Worm (Caenorhabditis elegans): Measurements from ENCODE around the gene rps-11.

Gene rps-11

DNA sequence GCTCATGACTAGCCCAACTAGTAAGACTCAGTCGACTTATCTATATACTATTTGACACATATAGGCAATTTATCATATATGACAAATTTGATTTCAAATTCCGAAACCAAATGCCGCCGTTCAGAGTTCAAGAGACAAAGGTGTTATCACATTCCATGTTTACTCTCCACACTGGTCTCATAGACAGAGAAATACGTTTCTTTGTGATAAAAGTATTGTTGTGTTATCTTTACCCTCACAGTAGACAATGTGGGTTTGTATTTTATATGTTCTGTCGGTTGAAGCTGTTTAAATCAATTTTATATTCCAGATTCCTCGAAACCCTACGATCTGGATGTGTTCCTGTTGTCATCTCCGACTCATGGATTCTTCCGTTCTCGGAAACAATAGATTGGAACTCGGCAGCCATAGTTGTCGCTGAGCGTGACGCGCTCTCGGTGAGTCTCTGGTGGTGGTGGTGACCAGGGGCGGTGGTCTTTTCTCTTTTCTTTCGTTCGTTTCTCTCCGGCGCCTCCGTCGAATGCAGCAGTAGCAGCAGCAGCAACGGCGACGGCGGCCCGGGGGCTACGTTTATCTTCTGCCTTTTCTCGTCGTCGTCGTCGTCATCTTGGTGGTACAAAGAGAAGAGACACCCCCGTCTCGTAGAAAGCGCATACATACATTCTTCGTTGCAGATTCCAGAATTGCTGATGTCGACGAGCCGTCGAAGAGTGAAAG lies 19.8 kb upstream of the rps-11 start:
- no peak for TF ChIP-seq cebp-1 (GFP tag; IDR thresholded peaks at IDR 0.05)
- no peak for TF ChIP-seq cebp-1 (tag; optimal IDR thresholded peaks at IDR 0.05)
- no peak for TF ChIP-seq efl-1 (GFP tag; optimal IDR thresholded peaks at IDR 0.05)
- no peak for TF ChIP-seq hlh-12 (tag; optimal IDR thresholded peaks at IDR 0.05)
- peak; percentile 84 for TF ChIP-seq zfh-2 (GFP tag; conservative IDR thresholded peaks at IDR 0.05)
- no peak for TF ChIP-seq ztf-22 (GFP tag; optimal IDR thresholded peaks at IDR 0.05)
- TF ChIP-seq K12H6.12 (tag; optimal IDR thresholded peaks at IDR 0.05): no peak
- no peak for TF ChIP-seq ceh-58 (GFP tag; IDR thresholded peaks at IDR 0.05)
- TF ChIP-seq T07F8.4 (tag; optimal IDR thresholded peaks at IDR 0.05): no peak
- TF ChIP-seq athp-1 (tag; optimal IDR thresholded peaks at IDR 0.05): no peak
- no peak for TF ChIP-seq F37B4.10 (GFP tag; IDR thresholded peaks at IDR 0.05)
- no peak for TF ChIP-seq akir-1 (GFP tag; optimal IDR thresholded peaks at IDR 0.05)
- TF ChIP-seq sdz-38 (tag; optimal IDR thresholded peaks at IDR 0.05): no peak
- TF ChIP-seq let-526 (GFP tag; IDR thresholded peaks at IDR 0.05): no peak
- TF ChIP-seq nhr-80 (tag; optimal IDR thresholded peaks at IDR 0.05): peak; percentile 6
- TF ChIP-seq mes-4 (tag; optimal IDR thresholded peaks at IDR 0.05): no peak
- TF ChIP-seq hlh-26 (GFP tag; conservative IDR thresholded peaks at IDR 0.05): no peak
- TF ChIP-seq egrh-3 (GFP tag; IDR thresholded peaks at IDR 0.05): peak; percentile 49; the same call in 1 of the 2 replicates
- no peak for TF ChIP-seq hsf-1 (GFP tag; IDR thresholded peaks at IDR 0.05)
- no peak for TF ChIP-seq ceh-40 (GFP tag; IDR thresholded peaks at IDR 0.05)
- no peak for TF ChIP-seq chd-7 (tag; optimal IDR thresholded peaks at IDR 0.05)
- no peak for TF ChIP-seq hmg-20 (GFP tag; IDR thresholded peaks at IDR 0.05)
- no peak for TF ChIP-seq pbrm-1 (GFP tag; IDR thresholded peaks at IDR 0.05)

DNA sequence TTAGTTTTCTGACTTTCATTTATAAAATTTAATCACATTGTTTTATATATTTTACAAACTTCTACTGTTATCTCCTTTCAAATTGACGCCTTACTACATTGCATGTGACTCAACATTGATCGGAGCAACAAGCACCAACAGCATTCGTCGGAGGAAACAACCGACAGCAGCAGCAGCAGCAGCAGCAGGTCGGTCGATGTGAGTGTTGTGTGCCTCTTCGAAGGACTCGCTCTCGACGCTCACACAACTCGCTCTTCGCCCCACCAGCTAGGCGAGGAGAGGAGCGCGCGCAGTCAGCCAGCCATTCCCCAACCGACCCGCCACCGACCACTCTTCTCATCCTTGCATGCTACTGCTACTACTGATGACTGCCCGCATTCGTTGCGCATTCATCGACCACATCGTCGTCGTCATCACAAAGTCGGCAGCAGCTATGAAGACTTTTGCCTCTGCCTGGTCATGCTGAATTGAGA lies 18.5 kb upstream of the rps-11 start, which contains the start of gene F12F6.1:
Gene F12F6.1, plus strand, starts transcription at position 51 of the 473 bp plus-strand sequence.
- TF ChIP-seq rcor-1 (GFP tag; IDR thresholded peaks at IDR 0.05) (peak; percentile 70), ekl-4 (GFP tag; IDR thresholded peaks at IDR 0.05) (0 out of 2 replicates have a peak, but pooled peaks have one; percentile 16), madf-8 (GFP tag; conservative IDR thresholded peaks at IDR 0.05) (no peak), attf-3 (GFP tag; conservative IDR thresholded peaks at IDR 0.05) (0 out of 2 replicates have a peak, but pooled peaks have one; percentile 37), attf-6 (GFP tag; IDR thresholded peaks at IDR 0.05) (0 out of 2 replicates have a peak, but pooled peaks have one; percentile 23), sea-2 (GFP tag; IDR thresholded peaks at IDR 0.05) (0 out of 2 replicates have a peak, but pooled peaks have one; percentile 33), hmg-20 (GFP tag; IDR thresholded peaks at IDR 0.05) (0 out of 2 replicates have a peak, but pooled peaks have one; percentile 36), Y67H2A.10 (GFP tag; conservative IDR thresholded peaks at IDR 0.05) (no peak), F57A8.1 (GFP tag; optimal IDR thresholded peaks at IDR 0.05) (no peak), bed-1 (GFP tag; IDR thresholded peaks at IDR 0.05) (0 out of 2 replicates have a peak, but pooled peaks have one; percentile 57), F52B5.7 (tag; optimal IDR thresholded peaks at IDR 0.05) (peak; percentile 61), ztf-6 (GFP tag; IDR thresholded peaks at IDR 0.05) (no peak), nhr-80 (tag; optimal IDR thresholded peaks at IDR 0.05) (peak; percentile 7), cebp-1 (GFP tag; IDR thresholded peaks at IDR 0.05) (no peak), cebp-1 (tag; optimal IDR thresholded peaks at IDR 0.05) (peak; percentile 5), ztf-18 (tag; optimal IDR thresholded peaks at IDR 0.05) (no peak), F37B4.10 (GFP tag; IDR thresholded peaks at IDR 0.05) (0 out of 2 replicates have a peak, but pooled peaks have one; percentile 16), ccch-3 (GFP tag; optimal IDR thresholded peaks at IDR 0.05) (no peak), madf-3 (GFP tag; IDR thresholded peaks at IDR 0.05) (0 out of 2 replicates have a peak, but pooled peaks have one; percentile 60), zfh-2 (GFP tag; conservative IDR thresholded peaks at IDR 0.05) (peak; percentile 96), B0019.2 (GFP tag; conservative IDR thresholded peaks at IDR 0.05) (0 out of 2 replicates have a peak, but pooled peaks have one; percentile 9), nfya-2 (GFP tag; IDR thresholded peaks at IDR 0.05) (0 out of 2 replicates have a peak, but pooled peaks have one; percentile 18), egl-44 (GFP tag; IDR thresholded peaks at IDR 0.05) (0 out of 2 replicates have a peak, but pooled peaks have one; percentile 47), egrh-3 (GFP tag; IDR thresholded peaks at IDR 0.05) (peak; percentile 85), F22D6.2 (tag; optimal IDR thresholded peaks at IDR 0.05) (no peak)

All from whole organism, young adult.